Worm (Caenorhabditis elegans): Measurements from ENCODE around the gene hach-1.

ce11 chrIII:5595445-5595844 is 40.2 kb downstream of the hach-1 start, which contains the start of gene ced-6:
- no peak for TF ChIP-seq madf-6 (GFP tag; IDR thresholded peaks at IDR 0.05)
- TF ChIP-seq ets-4 (GFP tag; optimal IDR thresholded peaks at IDR 0.05) = no peak
- no peak for TF ChIP-seq nfya-1 (tag; optimal IDR thresholded peaks at IDR 0.05; ENCODE audit: borderline replicate concordance, insufficient read depth)
- no peak for TF ChIP-seq ceh-27 (GFP tag; optimal IDR thresholded peaks at IDR 0.05)
- no peak for TF ChIP-seq atf-7 (tag; optimal IDR thresholded peaks at IDR 0.05)
- TF ChIP-seq ztf-18 (tag; optimal IDR thresholded peaks at IDR 0.05) = no peak
- TF ChIP-seq snpc-4 (GFP tag; optimal IDR thresholded peaks at IDR 0.05) = no peak
- no peak for TF ChIP-seq snpc-4 (tag; optimal IDR thresholded peaks at IDR 0.05)
- TF ChIP-seq Y53F4B.3 (GFP tag; IDR thresholded peaks at IDR 0.05) = no peak
- TF ChIP-seq ceh-79 (tag; optimal IDR thresholded peaks at IDR 0.05) = no peak
- no peak for TF ChIP-seq K11D2.4 (GFP tag; IDR thresholded peaks at IDR 0.05)
- TF ChIP-seq F37B4.10 (GFP tag; IDR thresholded peaks at IDR 0.05) = no peak
- TF ChIP-seq aptf-3 (GFP tag; IDR thresholded peaks at IDR 0.05) = no peak
- TF ChIP-seq lsl-1 (GFP tag; optimal IDR thresholded peaks at IDR 0.05) = no peak
